Worm (Caenorhabditis elegans): Measurements from ENCODE around the gene T20B12.5.

Gene T20B12.5

ce11 chrIII:7367012-7367760 lies at the start of gene T20B12.5, which contains the start of gene T20B12.4:
Gene T20B12.5 (minus strand): TSS chrIII:7367112.
Gene T20B12.4 (plus strand): TSS chrIII:7367710.
- TF ChIP-seq egl-43 (GFP tag; IDR thresholded peaks at IDR 0.05) (no peak), saeg-2 (GFP tag; IDR thresholded peaks at IDR 0.05) (no peak), lin-13 (GFP tag; optimal IDR thresholded peaks at IDR 0.05) (no peak), Y48G9A.11 (GFP tag; IDR thresholded peaks at IDR 0.05) (no peak), ceh-28 (tag; optimal IDR thresholded peaks at IDR 0.05) (no peak), ztf-11 (tag; optimal IDR thresholded peaks at IDR 0.05) (no peak), dmd-9 (GFP tag; IDR thresholded peaks at IDR 0.05) (no peak)

- TF ChIP-seq fkh-10 (GFP tag; optimal IDR thresholded peaks at IDR 0.05) (peak; percentile 48), mdt-29 (GFP tag; IDR thresholded peaks at IDR 0.05) (no peak)
Observed at ce11 chrIII:7399004-7399403, 32.1 kb upstream of the T20B12.5 start.

ce11 chrIII:7397196-7397595 lies 30.3 kb upstream of the T20B12.5 start:
- no peak for TF ChIP-seq zip-11 (GFP tag; IDR thresholded peaks at IDR 0.05)
- TF ChIP-seq unc-62 (GFP tag; optimal IDR thresholded peaks at IDR 0.05 in 1 of 2) = peak in 1 of 2 experiments; percentile 89
- no peak for TF ChIP-seq unc-62 (tag; optimal IDR thresholded peaks at IDR 0.05)

ce11 chrIII:7395354-7395753 lies 28.4 kb upstream of the T20B12.5 start, which contains the start of gene lgc-50:
Gene lgc-50 (minus strand): TSS chrIII:7395454.
- TF ChIP-seq ztf-11 (tag; optimal IDR thresholded peaks at IDR 0.05) = no peak

ce11 chrIII:7387359-7387758 lies 20.4 kb upstream of the T20B12.5 start:
- TF ChIP-seq lin-38 (GFP tag; IDR thresholded peaks at IDR 0.05) (peak; percentile 65), nhr-11 (tag; optimal IDR thresholded peaks at IDR 0.05) (peak; percentile 23), pha-4 (GFP tag; IDR thresholded peaks at IDR 0.05) (peak; percentile 61; the same call in 1 of the 2 replicates), pha-4 (tag; optimal IDR thresholded peaks at IDR 0.05) (no peak), lin-13 (GFP tag; optimal IDR thresholded peaks at IDR 0.05) (no peak), F44E2.7 (GFP tag; IDR thresholded peaks at IDR 0.05) (no peak), Y5F2A.4 (GFP tag; optimal IDR thresholded peaks at IDR 0.05) (peak; percentile 14), cey-2 (tag; optimal IDR thresholded peaks at IDR 0.05; ENCODE audit: borderline replicate concordance, insufficient read depth) (no peak), set-16 (GFP tag; IDR thresholded peaks at IDR 0.05) (peak; percentile 60), mes-2 (tag; optimal IDR thresholded peaks at IDR 0.05; ENCODE audit: poor library complexity, severe bottlenecking) (no peak), nhr-237 (tag; optimal IDR thresholded peaks at IDR 0.05) (no peak), zip-2 (tag; optimal IDR thresholded peaks at IDR 0.05) (no peak), Y75B8A.6 (GFP tag; IDR thresholded peaks at IDR 0.05) (no peak), php-3 (GFP tag; IDR thresholded peaks at IDR 0.05) (no peak), ceh-62 (tag; optimal IDR thresholded peaks at IDR 0.05) (no peak), F10B5.3 (tag; optimal IDR thresholded peaks at IDR 0.05) (no peak), Y48G9A.11 (GFP tag; IDR thresholded peaks at IDR 0.05) (peak; percentile 58; the same call in 1 of the 2 replicates), snpc-1.2 (GFP tag; IDR thresholded peaks at IDR 0.05) (no peak), tag-97 (GFP tag; IDR thresholded peaks at IDR 0.05) (no peak), madf-9 (GFP tag; conservative IDR thresholded peaks at IDR 0.05) (0 out of 2 replicates have a peak, but pooled peaks have one; percentile 9), snpc-4 (tag; optimal IDR thresholded peaks at IDR 0.05) (no peak), fkh-10 (GFP tag; optimal IDR thresholded peaks at IDR 0.05) (no peak), Y105C5A.15 (GFP tag; IDR thresholded peaks at IDR 0.05) (0 out of 2 replicates have a peak, but pooled peaks have one; percentile 68), unc-39 (tag; optimal IDR thresholded peaks at IDR 0.05) (no peak), ZK546.5 (tag; optimal IDR thresholded peaks at IDR 0.05) (no peak), zfp-2 (tag; optimal IDR thresholded peaks at IDR 0.05) (no peak), vab-7 (GFP tag; IDR thresholded peaks at IDR 0.05) (peak; percentile 53; the same call in 1 of the 2 replicates), hlh-30 (tag; optimal IDR thresholded peaks at IDR 0.05; ENCODE audit: insufficient read depth) (peak; percentile 85), unc-62 (GFP tag; optimal IDR thresholded peaks at IDR 0.05 in 1 of 2) (no peak), unc-62 (tag; optimal IDR thresholded peaks at IDR 0.05) (no peak), R02D3.7 (tag; optimal IDR thresholded peaks at IDR 0.05) (no peak), hif-1 (tag; optimal IDR thresholded peaks at IDR 0.05) (peak in 1 of 2 experiments; percentile 36), daf-19 (GFP tag; conservative IDR thresholded peaks at IDR 0.05) (no peak), mep-1 (tag; optimal IDR thresholded peaks at IDR 0.05) (peak; percentile 74)
